Fruit fly (Drosophila melanogaster) whole organism, embryonic: ENCODE measurements around the gene CG1317.

Source experiments
- Atf-2 ChIP-seq: fragments of 200-800 bp; sonication (Bioruptor generic); optimal IDR thresholded peaks from 2 replicates; lab custom pipeline; 2016; ENCODE audit warnings: missing biosample characterization, missing genetic modification characterization
- Bgb ChIP-seq: fragments of 200-800 bp; sonication (Bioruptor generic); IDR thresholded peaks from 2 replicates; pipeline ENCODE4 v1.3.6; 2022; ENCODE audit warnings: missing biosample characterization, missing genetic modification characterization; ENCODE audit not compliant: partially characterized antibody
- CG10147 ChIP-seq: fragments of 200-800 bp; sonication (Bioruptor generic); optimal IDR thresholded peaks from 2 replicates; lab custom pipeline; 2019; ENCODE audit warnings: missing biosample characterization, mild to moderate bottlenecking, missing genetic modification characterization, moderate library complexity
- CG11504 ChIP-seq: fragments of 200-800 bp; sonication (Bioruptor generic); optimal IDR thresholded peaks from 3 replicates; lab custom pipeline; 2019; ENCODE audit warnings: missing biosample characterization, mild to moderate bottlenecking, missing genetic modification characterization, moderate library complexity
- CG15269 ChIP-seq: fragments of 200-800 bp; sonication (Bioruptor generic); optimal IDR thresholded peaks from 2 replicates; lab custom pipeline; 2018; ENCODE audit warnings: missing biosample characterization, mild to moderate bottlenecking, missing genetic modification characterization, moderate library complexity
- CG18262 ChIP-seq: fragments of 200-800 bp; optimal IDR thresholded peaks from 3 replicates; lab custom pipeline; 2019; ENCODE audit warnings: missing biosample characterization, mild to moderate bottlenecking, missing genetic modification characterization, moderate library complexity
- CG2120 ChIP-seq: fragments of 200-800 bp; sonication (Bioruptor generic); optimal IDR thresholded peaks from 3 replicates; lab custom pipeline; 2016; ENCODE audit warnings: missing biosample characterization, missing genetic modification characterization
- CG2712 ChIP-seq: fragments of 200-800 bp; optimal IDR thresholded peaks from 3 replicates; lab custom pipeline; 2019; ENCODE audit warnings: missing biosample characterization, mild to moderate bottlenecking, missing genetic modification characterization, moderate library complexity
- CG30431 ChIP-seq: fragments of 200-800 bp; sonication (Bioruptor generic); optimal IDR thresholded peaks from 2 replicates; lab custom pipeline; 2017; ENCODE audit warnings: missing biosample characterization, missing genetic modification characterization
- CG3065 ChIP-seq: fragments of 200-800 bp; sonication (Bioruptor generic); optimal IDR thresholded peaks from 2 replicates; lab custom pipeline; 2016; ENCODE audit warnings: missing biosample characterization, missing genetic modification characterization
- CG5180 ChIP-seq: fragments of 200-800 bp; sonication (Bioruptor generic); optimal IDR thresholded peaks from 3 replicates; lab custom pipeline; 2017; ENCODE audit warnings: missing biosample characterization, missing genetic modification characterization, mild to moderate bottlenecking, moderate library complexity, missing genetic modification reagents
- CG7839 ChIP-seq: fragments of 200-800 bp; sonication (Bioruptor generic); optimal IDR thresholded peaks from 3 replicates; lab custom pipeline; 2018; ENCODE audit warnings: missing biosample characterization, mild to moderate bottlenecking, missing genetic modification characterization, moderate library complexity
- CG8924 ChIP-seq: fragments of 200-800 bp; optimal IDR thresholded peaks from 3 replicates; lab custom pipeline; 2019; ENCODE audit warnings: missing biosample characterization, mild to moderate bottlenecking, missing genetic modification characterization, moderate library complexity
- CG9876 ChIP-seq: fragments of 200-800 bp; sonication (Bioruptor generic); optimal IDR thresholded peaks from 2 replicates; lab custom pipeline; 2016; ENCODE audit warnings: missing biosample characterization, missing genetic modification characterization
- D19A ChIP-seq: fragments of 200-800 bp; optimal IDR thresholded peaks from 3 replicates; lab custom pipeline; 2019; ENCODE audit warnings: missing biosample characterization, mild to moderate bottlenecking, missing genetic modification characterization, moderate library complexity
- Dll ChIP-seq: fragments of 200-800 bp; sonication (Bioruptor generic); IDR thresholded peaks from 4 replicates; pipeline ENCODE4 v1.3.6; 2022; ENCODE audit warnings: missing biosample characterization, missing genetic modification characterization; ENCODE audit not compliant: partially characterized antibody
- Dp ChIP-seq: fragments of 200-800 bp; sonication (Bioruptor generic); optimal IDR thresholded peaks from 2 replicates; lab custom pipeline; 2018; ENCODE audit warnings: missing biosample characterization, mild to moderate bottlenecking, missing genetic modification characterization, moderate library complexity
- ERR ChIP-seq: fragments of 200-800 bp; sonication (Bioruptor generic); optimal IDR thresholded peaks from 2 replicates; lab custom pipeline; 2016; ENCODE audit warnings: missing biosample characterization, missing genetic modification characterization
- Eip74EF ChIP-seq, 2 experiments: fragments of 200-800 bp in 1 of 2; fragments of >200 bp in 1 of 2; sonication (Bioruptor generic) in 1 of 2; optimal IDR thresholded peaks; 2 replicates each; lab custom pipeline; 2017 to 2019; ENCODE audit warnings: missing biosample characterization in 2 of 2, missing genetic modification characterization in 2 of 2, mild to moderate bottlenecking in 1 of 2, moderate library complexity in 1 of 2
- Fer1 ChIP-seq: fragments of 200-800 bp; sonication (Bioruptor generic); optimal IDR thresholded peaks from 2 replicates; lab custom pipeline; 2017; ENCODE audit warnings: missing biosample characterization, mild to moderate bottlenecking, missing genetic modification characterization
- GATAe ChIP-seq: fragments of 200-800 bp; sonication (Bioruptor generic); conservative IDR thresholded peaks from 2 replicates; pipeline ENCODE4 v1.3.6; 2022; ENCODE audit warnings: missing biosample characterization, missing genetic modification characterization
- Gug ChIP-seq: fragments of 200-800 bp; sonication (Bioruptor generic); IDR thresholded peaks from 4 replicates; pipeline ENCODE4 v1.3.6; 2022; ENCODE audit warnings: missing biosample characterization, missing genetic modification characterization
- Hmr ChIP-seq: fragments of 200-800 bp; sonication (Bioruptor generic); optimal IDR thresholded peaks from 3 replicates; lab custom pipeline; 2017; ENCODE audit warnings: mild to moderate bottlenecking, missing biosample characterization, missing genetic modification reagents, missing genetic modification characterization
- Max ChIP-seq: fragments of 200-800 bp; sonication (Bioruptor generic); optimal IDR thresholded peaks from 2 replicates; lab custom pipeline; 2016; ENCODE audit warnings: missing biosample characterization, mild to moderate bottlenecking, missing genetic modification characterization
- Med ChIP-seq: fragments of 200-800 bp; sonication (Bioruptor generic); peaks from one replicate; lab custom pipeline; 2016; ENCODE audit warnings: missing biosample characterization, missing genetic modification characterization, mild to moderate bottlenecking, inconsistent platforms, moderate library complexity
- Nf-YC ChIP-seq: fragments of 200-800 bp; optimal IDR thresholded peaks from 3 replicates; lab custom pipeline; 2019; ENCODE audit warnings: missing biosample characterization, mild to moderate bottlenecking, missing genetic modification characterization, moderate library complexity
- PHDP ChIP-seq: fragments of 200-800 bp; sonication (Bioruptor generic); optimal IDR thresholded peaks from 3 replicates; lab custom pipeline; 2018; ENCODE audit warnings: missing biosample characterization, mild to moderate bottlenecking, missing genetic modification characterization, moderate library complexity
- Trl ChIP-seq, 3 experiments: fragments of >200 bp in 2 of 3; fragments of 200-800 bp in 1 of 3; sonication (Bioruptor generic) in 1 of 3; optimal IDR thresholded peaks; 2 replicates in 1 of 3; 3 replicates in 2 of 3; lab custom pipeline; 2016 to 2017; ENCODE audit warnings: missing biosample characterization in 1 of 3, missing genetic modification characterization in 1 of 3
- ato ChIP-seq: fragments of 200-800 bp; sonication (Bioruptor generic); IDR thresholded peaks from 2 replicates; pipeline ENCODE4 v1.3.6; 2022; ENCODE audit warnings: missing biosample characterization, missing genetic modification characterization; ENCODE audit not compliant: partially characterized antibody
- fd102C ChIP-seq: fragments of 200-800 bp; sonication (Bioruptor generic); optimal IDR thresholded peaks from 2 replicates; lab custom pipeline; 2018; ENCODE audit warnings: missing biosample characterization, mild to moderate bottlenecking, missing genetic modification characterization, moderate library complexity
- gce ChIP-seq: fragments of 200-800 bp; sonication (Bioruptor generic); IDR thresholded peaks from 3 replicates; pipeline ENCODE4 v1.3.6; 2022; ENCODE audit warnings: missing biosample characterization, missing genetic modification characterization
- gcm ChIP-seq: fragments of 200-800 bp; sonication (Bioruptor generic); optimal IDR thresholded peaks from 2 replicates; lab custom pipeline; 2019; ENCODE audit warnings: missing biosample characterization, mild to moderate bottlenecking, missing genetic modification characterization, moderate library complexity
- gem ChIP-seq: fragments of 200-800 bp; sonication (Bioruptor generic); optimal IDR thresholded peaks from 2 replicates; lab custom pipeline; 2019; ENCODE audit warnings: missing biosample characterization, mild to moderate bottlenecking, missing genetic modification characterization, moderate library complexity
- hb ChIP-seq: fragments of 200-800 bp; sonication (Bioruptor generic); IDR thresholded peaks from 3 replicates; pipeline ENCODE4 v1.3.6; 2022; ENCODE audit warnings: missing biosample characterization, missing genetic modification characterization; ENCODE audit not compliant: partially characterized antibody
- jumu ChIP-seq: fragments of 200-800 bp; sonication (Bioruptor generic); optimal IDR thresholded peaks from 3 replicates; lab custom pipeline; 2016; ENCODE audit warnings: missing biosample characterization, missing genetic modification characterization
- lab ChIP-seq: fragments of 200-800 bp; sonication (Bioruptor generic); optimal IDR thresholded peaks from 3 replicates; lab custom pipeline; 2017; ENCODE audit warnings: missing biosample characterization, missing genetic modification characterization, mild to moderate bottlenecking, moderate library complexity, missing genetic modification reagents
- nerfin-1 ChIP-seq: fragments of 200-800 bp; sonication (Bioruptor generic); optimal IDR thresholded peaks from 3 replicates; lab custom pipeline; 2019; ENCODE audit warnings: missing biosample characterization, mild to moderate bottlenecking, missing genetic modification characterization, moderate library complexity
- nmo ChIP-seq: fragments of 200-800 bp; sonication (Bioruptor generic); optimal IDR thresholded peaks from 2 replicates; lab custom pipeline; 2018; ENCODE audit warnings: missing biosample characterization, mild to moderate bottlenecking, missing genetic modification characterization, moderate library complexity
- nom ChIP-seq: fragments of 200-800 bp; sonication (Bioruptor generic); optimal IDR thresholded peaks from 2 replicates; lab custom pipeline; 2017; ENCODE audit warnings: missing biosample characterization, missing genetic modification characterization, mild to moderate bottlenecking, moderate library complexity, missing genetic modification reagents
- pan ChIP-seq, 4 experiments: fragments of >200 bp in 3 of 4; fragments of 200-800 bp in 1 of 4; sonication (Bioruptor generic) in 1 of 4; optimal IDR thresholded peaks in 3 of 4; IDR thresholded peaks in 1 of 4; 2 replicates each; pipeline versions ENCODE4 v1.3.6 to Lab custom; 2017 to 2022; ENCODE audit warnings: missing biosample characterization in 2 of 4, missing genetic modification characterization in 2 of 4, mixed read lengths in 1 of 4
- ro ChIP-seq: fragments of 200-800 bp; sonication (Bioruptor generic); IDR thresholded peaks from 2 replicates; pipeline ENCODE4 v1.3.6; 2022; ENCODE audit warnings: missing biosample characterization, missing genetic modification characterization
- sd ChIP-seq: fragments of 200-800 bp; sonication (Bioruptor generic); optimal IDR thresholded peaks from 3 replicates; lab custom pipeline; 2018; ENCODE audit warnings: missing biosample characterization, mild to moderate bottlenecking, missing genetic modification characterization, moderate library complexity
- seq ChIP-seq: fragments of 200-800 bp; sonication (Bioruptor generic); IDR thresholded peaks from 2 replicates; pipeline ENCODE4 v1.3.6; 2022; ENCODE audit warnings: missing biosample characterization, missing genetic modification characterization
- stc ChIP-seq: fragments of 200-800 bp; sonication (Bioruptor generic); IDR thresholded peaks from 2 replicates; pipeline ENCODE4 v1.3.6; 2022; ENCODE audit warnings: missing biosample characterization, missing genetic modification characterization
- stwl ChIP-seq: fragments of 200-800 bp; sonication (Bioruptor generic); optimal IDR thresholded peaks from 3 replicates; lab custom pipeline; 2018; ENCODE audit warnings: missing biosample characterization, mild to moderate bottlenecking, missing genetic modification characterization, moderate library complexity
- sug ChIP-seq: fragments of 200-800 bp; optimal IDR thresholded peaks from 2 replicates; lab custom pipeline; 2019; ENCODE audit warnings: missing biosample characterization, mild to moderate bottlenecking, missing genetic modification characterization, moderate library complexity
- trem ChIP-seq: fragments of 200-800 bp; optimal IDR thresholded peaks from 3 replicates; lab custom pipeline; 2019; ENCODE audit warnings: missing biosample characterization, mild to moderate bottlenecking, missing genetic modification characterization, moderate library complexity
- unpg ChIP-seq: fragments of 200-800 bp; sonication (Bioruptor generic); optimal IDR thresholded peaks from 3 replicates; lab custom pipeline; 2018; ENCODE audit warnings: missing biosample characterization, mild to moderate bottlenecking, missing genetic modification characterization, moderate library complexity

Gene CG1317

DNA sequence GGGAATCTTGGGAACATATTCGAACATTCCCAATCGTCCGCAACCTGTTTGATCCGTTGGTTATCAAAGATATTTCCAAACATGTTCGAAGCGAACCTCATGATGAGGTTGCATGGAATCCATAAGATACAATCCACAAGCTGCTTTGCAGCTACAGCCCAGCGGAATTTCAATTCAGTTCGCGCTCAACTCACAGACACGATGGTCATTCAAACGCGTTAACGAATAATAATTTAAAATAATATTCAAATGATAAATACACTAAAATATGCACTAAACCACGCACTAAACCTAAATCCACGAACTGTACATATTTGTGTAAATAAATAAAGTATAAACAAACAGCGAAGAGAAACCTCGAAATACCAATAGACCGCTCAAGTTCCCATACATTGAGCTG, 16.1 kb upstream of the CG1317 start:
- TF ChIP-seq CG11504 (tag; lab: Kevin White, UChicago) (peak; percentile 39), hb (no peak), ato (GFP tag; lab: Robert Waterston, UW) (no peak), Atf-2 (GFP tag; lab: Kevin White, UChicago) (no peak), GATAe (GFP tag; lab: Robert Waterston, UW) (no peak), sug (tag; lab: Kevin White, UChicago) (peak; percentile 32), Hmr (GFP tag; lab: Kevin White, UChicago) (peak; percentile 8), gce (GFP tag; lab: Robert Waterston, UW) (0 out of 3 replicates have a peak, but pooled peaks have one; percentile 31), jumu (GFP tag; lab: Kevin White, UChicago) (no peak), stc (GFP tag; lab: Robert Waterston, UW) (peak; percentile 14; the same call in 1 of the 2 replicates), nmo (GFP tag; lab: Kevin White, UChicago) (peak; percentile 14), fd102C (GFP tag; lab: Kevin White, UChicago) (no peak), Med (GFP tag; lab: Kevin White, UChicago) (peak; percentile 5), D19A (tag; lab: Kevin White, UChicago) (peak; percentile 15), nom (GFP tag; lab: Kevin White, UChicago) (peak; percentile 23), stwl (tag; lab: Kevin White, UChicago) (peak; percentile 7), CG2712 (tag; lab: Kevin White, UChicago) (peak; percentile 18), CG5180 (peak; percentile 99), lab (GFP tag; lab: Kevin White, UChicago) (peak; percentile 25), gem (peak; percentile 2), Max (GFP tag; lab: Kevin White, UChicago) (peak; percentile 16), PHDP (tag; lab: Kevin White, UChicago) (peak; percentile 15), trem (tag; lab: Kevin White, UChicago) (peak; percentile 30), Bgb (GFP tag; lab: Robert Waterston, UW) (peak; percentile 9; the same call in 1 of the 2 replicates), sd (tag; lab: Kevin White, UChicago) (peak; percentile 89), CG18262 (tag; lab: Kevin White, UChicago) (no peak), Nf-YC (tag; lab: Kevin White, UChicago) (peak; percentile 36), CG3065 (GFP tag; lab: Kevin White, UChicago) (no peak), seq (no peak), pan (optimal IDR thresholded peaks at IDR 0.05; lab: Kevin White, UChicago) (no peak), pan (GFP tag; optimal IDR thresholded peaks at IDR 0.05 in 1 of 2, IDR thresholded peaks at IDR 0.05 in 1 of 2) (no peak), CG7839 (tag; lab: Kevin White, UChicago) (peak; percentile 15), nerfin-1 (tag; lab: Kevin White, UChicago) (peak; percentile 92), CG8924 (tag; lab: Kevin White, UChicago) (peak; percentile 7), CG9876 (GFP tag; lab: Kevin White, UChicago) (no peak), Gug (no peak), Fer1 (GFP tag; lab: Kevin White, UChicago) (peak; percentile 22), Trl (optimal IDR thresholded peaks at IDR 0.05; lab: Kevin White, UChicago) (no peak), Trl (GFP tag; optimal IDR thresholded peaks at IDR 0.05; lab: Kevin White, UChicago) (no peak), gcm (GFP tag; lab: Kevin White, UChicago) (peak; percentile 30), ro (GFP tag; lab: Robert Waterston, UW) (no peak), CG30431 (GFP tag; lab: Kevin White, UChicago) (no peak), Dp (no peak), unpg (peak; percentile 1), CG10147 (GFP tag; lab: Kevin White, UChicago) (peak; percentile 23), ERR (GFP tag; lab: Kevin White, UChicago) (no peak), Eip74EF (GFP tag; optimal IDR thresholded peaks at IDR 0.05; lab: Kevin White, UChicago) (peak in 1 of 2 experiments; percentile 9), Dll (GFP tag; lab: Robert Waterston, UW) (peak; percentile 44; the same call in 1 of the 4 replicates), CG2120 (GFP tag; lab: Kevin White, UChicago) (no peak), CG15269 (tag; lab: Kevin White, UChicago) (peak; percentile 11)
